Fruit fly (Drosophila melanogaster): ENCODE results near the gene CG17283.

dm6 chr3R:17403188-17403587 is 4.5 kb upstream of the CG17283 start, which contains the start of gene CG34279:
- TF ChIP-seq psq (optimal IDR thresholded peaks at IDR 0.05), result no peak
- no peak for TF ChIP-seq EcR (GFP tag; optimal IDR thresholded peaks at IDR 0.05)
- TF ChIP-seq usp (GFP tag; optimal IDR thresholded peaks at IDR 0.05), result no peak
- no peak for TF ChIP-seq pan (optimal IDR thresholded peaks at IDR 0.05)
